Worm (Caenorhabditis elegans) whole organism, late embryonic: ENCODE data around the gene sri-51.
"Not testable (repeated sequence)": the region's sequence is repeated elsewhere in the genome, so short reads cannot be mapped to it uniquely, and the experiment has no call there.

Experiments
- C08G9.2 ChIP-seq: sonication (generic microtip); optimal IDR thresholded peaks from 2 replicates; lab custom pipeline; 2016; ENCODE audit warnings: mild to moderate bottlenecking, missing genetic modification characterization, moderate library complexity, missing compliant biosample characterization
- C38D4.7 ChIP-seq: fragments of 200-800 bp; sonication (Bioruptor generic); optimal IDR thresholded peaks from 2 replicates; lab custom pipeline; 2018; ENCODE audit warnings: mild to moderate bottlenecking, missing genetic modification characterization, moderate library complexity, missing compliant biosample characterization
- T23F11.4 ChIP-seq: fragments of 200-800 bp; sonication (Bioruptor generic); optimal IDR thresholded peaks from 2 replicates; lab custom pipeline; 2018; ENCODE audit warnings: mild to moderate bottlenecking, missing genetic modification characterization, missing compliant biosample characterization
- ama-1 ChIP-seq: fragments of 150-350 bp; optimal IDR thresholded peaks from 2 replicates; lab custom pipeline; 2014
- ceh-14 ChIP-seq: sonication (generic microtip); optimal IDR thresholded peaks from 2 replicates; lab custom pipeline; 2016; ENCODE audit warnings: missing genotype, missing genetic modification characterization, missing compliant biosample characterization
- ceh-18 ChIP-seq: sonication (generic microtip); optimal IDR thresholded peaks from 2 replicates; lab custom pipeline; 2016; ENCODE audit warnings: missing genetic modification characterization, missing compliant biosample characterization
- ceh-19 ChIP-seq: fragments of 200-800 bp; sonication (Bioruptor generic); optimal IDR thresholded peaks from 2 replicates; lab custom pipeline; 2018; ENCODE audit warnings: mild to moderate bottlenecking, missing genetic modification characterization, missing compliant biosample characterization
- ceh-2 ChIP-seq: sonication (generic microtip); optimal IDR thresholded peaks from 2 replicates; lab custom pipeline; 2016; ENCODE audit warnings: missing genotype, missing genetic modification characterization, missing compliant biosample characterization
- ceh-22 ChIP-seq: sonication (generic microtip); optimal IDR thresholded peaks from 2 replicates; lab custom pipeline; 2017; ENCODE audit warnings: missing biosample characterization, missing genetic modification characterization
- ceh-48 ChIP-seq: sonication (generic microtip); optimal IDR thresholded peaks from 2 replicates; lab custom pipeline; 2016; ENCODE audit warnings: missing genetic modification characterization, inconsistent platforms, missing compliant biosample characterization
- dmd-4 ChIP-seq: sonication (generic microtip); optimal IDR thresholded peaks from 2 replicates; lab custom pipeline; 2016; ENCODE audit warnings: borderline replicate concordance, missing genetic modification characterization, missing compliant biosample characterization
- dve-1 ChIP-seq: sonication (generic microtip); optimal IDR thresholded peaks from 2 replicates; lab custom pipeline; 2017; ENCODE audit warnings: antibody characterized with exemption, mild to moderate bottlenecking, missing genetic modification characterization, missing compliant biosample characterization
- elt-2 ChIP-seq: sonication (generic microtip); optimal IDR thresholded peaks from 2 replicates; lab custom pipeline; 2016; ENCODE audit warnings: missing genetic modification reagents, missing genetic modification characterization, missing compliant biosample characterization
- fax-1 ChIP-seq: sonication (generic microtip); optimal IDR thresholded peaks from 2 replicates; lab custom pipeline; 2016; ENCODE audit warnings: missing genotype, missing genetic modification characterization, missing compliant biosample characterization
- fkh-6 ChIP-seq: sonication (generic microtip); optimal IDR thresholded peaks from 2 replicates; lab custom pipeline; 2016; ENCODE audit warnings: missing genetic modification characterization, missing compliant biosample characterization
- gmeb-2 ChIP-seq: sonication (generic microtip); optimal IDR thresholded peaks from 2 replicates; lab custom pipeline; 2016; ENCODE audit warnings: missing genetic modification characterization, inconsistent platforms, missing compliant biosample characterization
- hlh-13 ChIP-seq: fragments of 200-800 bp; sonication (Bioruptor generic); optimal IDR thresholded peaks from 2 replicates; lab custom pipeline; 2018; ENCODE audit warnings: mild to moderate bottlenecking, missing genetic modification characterization, missing compliant biosample characterization
- hlh-30 ChIP-seq: sonication (generic microtip); optimal IDR thresholded peaks from 2 replicates; lab custom pipeline; 2017; ENCODE audit warnings: antibody characterized with exemption, missing genetic modification characterization, missing compliant biosample characterization; ENCODE audit not compliant: insufficient read depth
- hlh-6 ChIP-seq: sonication (generic microtip); optimal IDR thresholded peaks from 2 replicates; lab custom pipeline; 2016; ENCODE audit warnings: missing genotype, missing genetic modification characterization, missing compliant biosample characterization
- lim-6 ChIP-seq: sonication (generic microtip); optimal IDR thresholded peaks from 2 replicates; lab custom pipeline; 2016; ENCODE audit warnings: missing genetic modification characterization, missing compliant biosample characterization
- mec-3 ChIP-seq: sonication (generic microtip); optimal IDR thresholded peaks from 2 replicates; lab custom pipeline; 2016; ENCODE audit warnings: borderline replicate concordance, missing genetic modification characterization, missing compliant biosample characterization
- nhr-11 ChIP-seq: fragments of 150-350 bp; optimal IDR thresholded peaks from 2 replicates; lab custom pipeline; 2014; ENCODE audit warnings: missing biosample characterization, missing genetic modification characterization
- pag-3 ChIP-seq: sonication (generic microtip); optimal IDR thresholded peaks from 2 replicates; lab custom pipeline; 2016; ENCODE audit warnings: missing compliant biosample characterization, missing genetic modification characterization, borderline replicate concordance
- pat-9 ChIP-seq: fragments of 200-800 bp; sonication (Bioruptor generic); optimal IDR thresholded peaks from 2 replicates; lab custom pipeline; 2018; ENCODE audit warnings: mild to moderate bottlenecking, missing genetic modification characterization, moderate library complexity, missing compliant biosample characterization
- pha-2 ChIP-seq: sonication (generic microtip); optimal IDR thresholded peaks from 2 replicates; lab custom pipeline; 2017; ENCODE audit warnings: mild to moderate bottlenecking, missing genetic modification characterization, missing compliant biosample characterization
- pha-4 ChIP-seq: fragments of 150-350 bp; optimal IDR thresholded peaks from 2 replicates; lab custom pipeline; 2018; ENCODE audit warnings: missing biosample characterization, missing genetic modification reagents, missing genetic modification characterization
- pqm-1 ChIP-seq: sonication (generic microtip); optimal IDR thresholded peaks from 2 replicates; lab custom pipeline; 2016; ENCODE audit warnings: missing genetic modification characterization, missing compliant biosample characterization
- pros-1 ChIP-seq: fragments of 150-350 bp; optimal IDR thresholded peaks from 2 replicates; lab custom pipeline; 2014; ENCODE audit warnings: missing biosample characterization, missing genetic modification reagents, missing genetic modification characterization
- rnt-1 ChIP-seq: sonication (generic microtip); optimal IDR thresholded peaks from 2 replicates; lab custom pipeline; 2016; ENCODE audit warnings: missing genetic modification characterization, missing compliant biosample characterization
- syd-9 ChIP-seq: sonication (generic microtip); optimal IDR thresholded peaks from 2 replicates; lab custom pipeline; 2016; ENCODE audit warnings: mild to moderate bottlenecking, missing genetic modification characterization, moderate library complexity, missing compliant biosample characterization
- tbx-2 ChIP-seq: sonication (generic microtip); optimal IDR thresholded peaks from 2 replicates; lab custom pipeline; 2016; ENCODE audit warnings: missing genetic modification characterization, missing compliant biosample characterization
- unc-42 ChIP-seq: sonication (generic microtip); optimal IDR thresholded peaks from 2 replicates; lab custom pipeline; 2016; ENCODE audit warnings: missing genotype, missing genetic modification characterization, missing compliant biosample characterization
- unc-55 ChIP-seq: sonication (generic microtip); optimal IDR thresholded peaks from 2 replicates; lab custom pipeline; 2017; ENCODE audit warnings: missing biosample characterization, missing genetic modification reagents, missing genetic modification characterization

The sri-51 gene

DNA sequence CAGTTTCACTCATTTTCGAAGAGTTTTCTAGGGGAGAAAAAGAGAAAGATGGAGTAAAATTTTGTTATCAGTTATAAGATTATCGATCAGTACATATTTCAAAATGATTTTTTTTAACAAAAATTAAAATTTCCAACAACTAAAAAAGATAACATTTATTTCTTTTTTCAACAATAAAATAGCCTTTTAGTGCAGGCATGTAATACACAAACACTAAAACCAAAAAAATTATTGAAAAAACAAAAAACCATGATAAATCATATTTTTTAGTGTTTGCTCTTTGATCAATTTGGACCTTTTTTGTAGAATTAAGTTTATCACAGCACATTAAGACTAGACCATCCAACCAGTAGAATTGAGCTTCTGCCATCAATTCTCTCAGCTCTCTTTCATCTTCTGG is 25.7 kb upstream of the sri-51 start, which contains the start of gene ZC239.15:
Gene ZC239.15, minus strand, starts transcription at position 101 of the 400 bp plus-strand sequence.
- TF ChIP-seq pat-9 (tag; lab: Kevin White, UChicago) (no peak), pha-2 (tag; lab: Kevin White, UChicago) (no peak), syd-9 (tag; lab: Kevin White, UChicago) (no peak), pha-4 (tag; lab: Kevin White, UChicago) (no peak), ceh-48 (tag; lab: Kevin White, UChicago) (no peak), T23F11.4 (GFP tag; lab: Kevin White, UChicago) (no peak), pros-1 (tag; lab: Kevin White, UChicago) (no peak), C38D4.7 (GFP tag; lab: Kevin White, UChicago) (no peak), tbx-2 (no peak), pag-3 (tag; lab: Kevin White, UChicago) (no peak), nhr-11 (tag; lab: Kevin White, UChicago) (no peak), fkh-6 (tag; lab: Kevin White, UChicago) (no peak), hlh-6 (tag; lab: Kevin White, UChicago) (no peak), rnt-1 (tag; lab: Kevin White, UChicago) (no peak), ama-1 (no peak), hlh-30 (tag; lab: Kevin White, UChicago) (no peak), lim-6 (tag; lab: Kevin White, UChicago) (no peak), unc-55 (no peak), dve-1 (tag; lab: Kevin White, UChicago) (no peak), mec-3 (no peak)

DNA sequence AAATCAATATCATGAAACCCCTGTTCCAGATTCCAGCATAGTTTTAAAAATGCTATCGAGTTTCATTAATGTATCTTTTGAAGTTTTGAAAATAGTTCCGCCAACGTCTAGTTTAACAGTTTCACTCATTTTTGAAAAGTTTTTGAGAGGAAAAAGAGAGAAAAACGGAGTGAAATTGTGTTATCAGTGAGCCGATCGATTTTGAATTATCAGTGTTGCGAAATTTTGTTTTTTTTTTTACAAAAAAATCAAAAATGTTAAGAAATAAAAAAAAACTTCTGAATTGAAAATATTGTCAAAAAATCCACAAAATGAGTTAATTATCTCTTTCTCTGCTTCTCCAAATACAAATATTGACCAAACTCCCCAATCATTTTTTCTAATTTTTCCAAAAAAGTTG is 23.8 kb upstream of the sri-51 start, which contains the start of gene ZC239.13:
Gene ZC239.13, minus strand, starts transcription at position 154 of the 400 bp plus-strand sequence.
- TF ChIP-seq pros-1 (tag; lab: Kevin White, UChicago): no peak
- TF ChIP-seq fax-1 (tag; lab: Kevin White, UChicago): no peak
- no peak for TF ChIP-seq hlh-30 (tag; lab: Kevin White, UChicago)
- no peak for TF ChIP-seq tbx-2
- TF ChIP-seq ceh-18 (tag; lab: Kevin White, UChicago): no peak

ce11 chrII:3221730-3222129 is 22.8 kb upstream of the sri-51 start, which contains the start of gene ZC239.14:
Gene ZC239.14, minus strand, starts transcription at chrII:3222034.
- TF ChIP-seq pqm-1 (tag; lab: Kevin White, UChicago) (no peak), ceh-2 (tag; lab: Kevin White, UChicago) (no peak), ceh-19 (GFP tag; lab: Kevin White, UChicago) (no peak), T23F11.4 (GFP tag; lab: Kevin White, UChicago) (no peak), hlh-30 (tag; lab: Kevin White, UChicago) (no peak), elt-2 (no peak), pros-1 (tag; lab: Kevin White, UChicago) (no peak), fkh-6 (tag; lab: Kevin White, UChicago) (no peak), hlh-6 (tag; lab: Kevin White, UChicago) (no peak), ceh-22 (tag; lab: Kevin White, UChicago) (no peak), hlh-13 (no peak)

- TF ChIP-seq gmeb-2 (no peak), T23F11.4 (GFP tag; lab: Kevin White, UChicago) (no peak), pat-9 (tag; lab: Kevin White, UChicago) (no peak), unc-42 (tag; lab: Kevin White, UChicago) (no peak), dmd-4 (tag; lab: Kevin White, UChicago) (no peak)
- TF ChIP-seq, all 69 proteins: peak for 0
These were observed 21.8 kb upstream of the sri-51 start, which contains the start of gene ZC239.22 for ce11 chrII:3220723-3221122. Gene ZC239.22, minus strand, starts transcription at chrII:3220823.

DNA sequence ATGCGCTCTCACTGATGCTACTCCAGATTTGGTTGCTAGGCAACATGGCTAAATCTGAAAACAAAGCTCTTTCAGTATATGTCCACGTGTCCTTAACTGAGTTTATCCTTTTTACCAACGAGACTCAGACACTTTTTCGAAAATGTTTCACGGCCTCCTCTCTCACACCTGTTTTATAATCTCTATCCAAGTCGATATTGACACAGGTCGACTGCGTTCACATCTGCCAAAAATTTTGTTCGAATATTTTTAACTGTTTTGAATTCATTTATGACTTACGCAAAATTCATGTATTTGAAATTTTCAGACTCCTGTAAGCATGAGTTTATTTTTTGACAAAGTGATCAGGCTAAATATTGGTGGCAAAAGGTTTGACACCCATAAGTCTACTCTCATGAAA is 16.9 kb upstream of the sri-51 start, which contains the start of gene ZC239.3:
Gene ZC239.3, plus strand, starts transcription at position 301 of the 400 bp plus-strand sequence.
- not testable (repeated sequence) for TF ChIP-seq ceh-14; C08G9.2 (tag; lab: Kevin White, UChicago); fax-1 (tag; lab: Kevin White, UChicago)
